Worm (Caenorhabditis elegans) whole organism, L4/young adult: ENCODE data around the gene hap-1.

Experiments used
- W03F9.2 ChIP-seq: fragments of 150-350 bp; optimal IDR thresholded peaks from 2 replicates; lab custom pipeline; 2014; ENCODE audit warnings: missing biosample characterization, missing genetic modification characterization
- him-1 ChIP-seq: sonication (generic microtip); optimal IDR thresholded peaks from 2 replicates; lab custom pipeline; 2016; ENCODE audit warnings: missing genotype, missing genetic modification reagents, missing genetic modification characterization, missing compliant biosample characterization

- no peak for TF ChIP-seq W03F9.2 (tag; lab: Kevin White, UChicago)
- TF ChIP-seq him-1 (tag; lab: Kevin White, UChicago) = no peak
Observed at ce11 chrIII:5310403-5310802, 46.7 kb downstream of the hap-1 start.
